Worm (Caenorhabditis elegans) whole organism, L1 larva: ENCODE measurements around the gene nduv-3.

Experiments
- C34B4.2 ChIP-seq: sonication (generic microtip); optimal IDR thresholded peaks from 2 replicates; lab custom pipeline; 2017; ENCODE audit warnings: mild to moderate bottlenecking, missing genetic modification characterization, missing compliant biosample characterization
- F16B12.6 ChIP-seq: fragments of 150-350 bp; optimal IDR thresholded peaks from 2 replicates; lab custom pipeline; 2014; ENCODE audit warnings: missing biosample characterization, missing genetic modification characterization
- Y116A8C.19 ChIP-seq: sonication (generic microtip); optimal IDR thresholded peaks from 2 replicates; lab custom pipeline; 2016; ENCODE audit warnings: missing compliant biosample characterization, missing genetic modification characterization, borderline replicate concordance
- ama-1 ChIP-seq: fragments of 150-350 bp; optimal IDR thresholded peaks from 2 replicates; lab custom pipeline; 2014
- ceh-82 ChIP-seq, 3 experiments: fragments of 150-350 bp in 1 of 3; sonication (generic microtip) in 2 of 3; optimal IDR thresholded peaks; 2 replicates each; lab custom pipeline; 2014 to 2017; ENCODE audit warnings: missing biosample characterization in 3 of 3, missing genetic modification characterization in 3 of 3
- ceh-88 ChIP-seq: fragments of 200-800 bp; sonication (Bioruptor generic); IDR thresholded peaks from 2 replicates; pipeline ENCODE4 v1.3.6; 2022; ENCODE audit warnings: missing genetic modification characterization, missing compliant biosample characterization
- ceh-90 ChIP-seq: sonication (generic microtip); optimal IDR thresholded peaks from 2 replicates; lab custom pipeline; 2016; ENCODE audit warnings: missing genetic modification characterization, missing compliant biosample characterization
- ces-1 ChIP-seq: fragments of 150-350 bp; optimal IDR thresholded peaks from 2 replicates; lab custom pipeline; 2014; ENCODE audit warnings: missing biosample characterization, missing genetic modification reagents, missing genetic modification characterization
- dsc-1 ChIP-seq: sonication (generic microtip); optimal IDR thresholded peaks from 2 replicates; lab custom pipeline; 2016; ENCODE audit warnings: mild to moderate bottlenecking, missing genetic modification characterization, missing compliant biosample characterization
- efl-3 ChIP-seq: fragments of 200-800 bp; sonication (Bioruptor generic); optimal IDR thresholded peaks from 2 replicates; lab custom pipeline; 2018; ENCODE audit warnings: mild to moderate bottlenecking, missing genetic modification characterization, missing compliant biosample characterization
- elt-2 ChIP-seq: sonication (generic microtip); optimal IDR thresholded peaks from 2 replicates; lab custom pipeline; 2016; ENCODE audit warnings: missing genetic modification characterization, mild to moderate bottlenecking, inconsistent platforms, missing compliant biosample characterization, missing genetic modification reagents
- elt-3 ChIP-seq, 6 experiments: fragments of 150-350 bp in 1 of 6; sonication (generic microtip); optimal IDR thresholded peaks; 2 replicates each; lab custom pipeline; 2017 to 2018; ENCODE audit warnings: missing biosample characterization in 6 of 6, missing genetic modification characterization in 6 of 6, inconsistent platforms in 1 of 6
- ets-5 ChIP-seq: fragments of 200-800 bp; sonication (Bioruptor generic); IDR thresholded peaks from 2 replicates; pipeline ENCODE4 v1.3.6; 2022; ENCODE audit warnings: missing genetic modification characterization, missing compliant biosample characterization
- fkh-4 ChIP-seq: sonication (generic microtip); optimal IDR thresholded peaks from 2 replicates; lab custom pipeline; 2016; ENCODE audit warnings: missing compliant biosample characterization, missing genetic modification characterization, borderline replicate concordance
- fkh-8 ChIP-seq: sonication (generic microtip); optimal IDR thresholded peaks from 2 replicates; lab custom pipeline; 2016; ENCODE audit warnings: mild to moderate bottlenecking, missing genetic modification characterization, missing compliant biosample characterization
- fos-1 ChIP-seq: fragments of 150-350 bp; optimal IDR thresholded peaks from 2 replicates; lab custom pipeline; 2014; ENCODE audit warnings: missing biosample characterization, missing genetic modification characterization
- grh-1 ChIP-seq: fragments of 200-800 bp; sonication (Bioruptor generic); IDR thresholded peaks from 2 replicates; pipeline ENCODE4 v1.3.6; 2022; ENCODE audit warnings: missing genetic modification reagents, missing genetic modification characterization, missing compliant biosample characterization
- hlh-17 ChIP-seq: fragments of 200-800 bp; sonication (Bioruptor generic); optimal IDR thresholded peaks from 2 replicates; lab custom pipeline; 2018; ENCODE audit warnings: missing genetic modification characterization, mild to moderate bottlenecking, missing compliant biosample characterization, moderate library complexity, borderline replicate concordance
- hpl-2 ChIP-seq: fragments of 150-350 bp; optimal IDR thresholded peaks from 2 replicates; lab custom pipeline; 2014; ENCODE audit warnings: missing biosample characterization, missing genetic modification reagents, missing genetic modification characterization
- isw-1 ChIP-seq: fragments of 200-800 bp; sonication (Bioruptor generic); IDR thresholded peaks from 2 replicates; pipeline ENCODE4 v1.3.6; 2022; ENCODE audit warnings: missing genetic modification characterization, missing compliant biosample characterization
- lin-14 ChIP-seq: fragments of 200-800 bp; sonication (Bioruptor generic); optimal IDR thresholded peaks from 2 replicates; lab custom pipeline; 2018; ENCODE audit warnings: mild to moderate bottlenecking, missing genetic modification characterization, moderate library complexity, missing compliant biosample characterization
- mdl-1 ChIP-seq, 2 experiments: fragments of 150-350 bp; optimal IDR thresholded peaks; 2 replicates each; lab custom pipeline; 2014 to 2017; ENCODE audit warnings: missing biosample characterization in 2 of 2, missing genetic modification characterization in 2 of 2, inconsistent platforms in 1 of 2
- mep-1 ChIP-seq: fragments of 150-350 bp; optimal IDR thresholded peaks from 2 replicates; lab custom pipeline; 2014; ENCODE audit warnings: missing biosample characterization, missing genetic modification characterization
- nhr-12 ChIP-seq: sonication (generic microtip); optimal IDR thresholded peaks from 2 replicates; lab custom pipeline; 2017; ENCODE audit warnings: missing biosample characterization, missing genetic modification characterization
- nhr-19 ChIP-seq: fragments of 200-800 bp; sonication (Bioruptor generic); conservative IDR thresholded peaks from 2 replicates; pipeline ENCODE4 v1.3.6; 2022; ENCODE audit warnings: missing genetic modification characterization, missing compliant biosample characterization
- nhr-28 ChIP-seq: fragments of 150-350 bp; optimal IDR thresholded peaks from 2 replicates; lab custom pipeline; 2014; ENCODE audit warnings: missing biosample characterization, missing genetic modification characterization
- nhr-76 ChIP-seq: sonication (generic microtip); optimal IDR thresholded peaks from 2 replicates; lab custom pipeline; 2017; ENCODE audit warnings: missing biosample characterization, missing genetic modification characterization
- nhr-77 ChIP-seq: fragments of 150-350 bp; optimal IDR thresholded peaks from 2 replicates; lab custom pipeline; 2014; ENCODE audit warnings: missing biosample characterization, missing genetic modification characterization
- nhr-85 ChIP-seq: sonication (generic microtip); peaks from one replicate; lab custom pipeline; 2016; ENCODE audit warnings: missing genetic modification characterization, inconsistent platforms, missing compliant biosample characterization
- nhr-90 ChIP-seq: sonication (generic microtip); optimal IDR thresholded peaks from 2 replicates; lab custom pipeline; 2016; ENCODE audit warnings: mild to moderate bottlenecking, missing genetic modification characterization, missing compliant biosample characterization; ENCODE audit not compliant: poor library complexity
- pag-3 ChIP-seq: sonication (generic microtip); optimal IDR thresholded peaks from 2 replicates; lab custom pipeline; 2017; ENCODE audit warnings: missing genetic modification characterization, mild to moderate bottlenecking, missing compliant biosample characterization, antibody characterized with exemption, borderline replicate concordance; ENCODE audit not compliant: insufficient read depth
- pqm-1 ChIP-seq: sonication (generic microtip); optimal IDR thresholded peaks from 3 replicates; lab custom pipeline; 2017; ENCODE audit warnings: missing biosample characterization, missing genetic modification characterization
- rnt-1 ChIP-seq: sonication (generic microtip); optimal IDR thresholded peaks from 2 replicates; lab custom pipeline; 2016; ENCODE audit warnings: mild to moderate bottlenecking, missing genetic modification characterization, moderate library complexity, missing compliant biosample characterization
- skn-1 ChIP-seq: fragments of 150-350 bp; optimal IDR thresholded peaks from 2 replicates; lab custom pipeline; 2014; ENCODE audit warnings: missing biosample characterization, missing genetic modification characterization
- sox-4 ChIP-seq: sonication (generic microtip); optimal IDR thresholded peaks from 2 replicates; lab custom pipeline; 2016; ENCODE audit warnings: missing genetic modification characterization, missing compliant biosample characterization
- sup-37 ChIP-seq: fragments of 200-800 bp; sonication (Bioruptor generic); optimal IDR thresholded peaks from 2 replicates; lab custom pipeline; 2018; ENCODE audit warnings: mild to moderate bottlenecking, missing genetic modification characterization, missing compliant biosample characterization
- swsn-7 ChIP-seq: sonication (generic microtip); optimal IDR thresholded peaks from 2 replicates; lab custom pipeline; 2016; ENCODE audit warnings: missing genetic modification characterization, missing compliant biosample characterization
- tbx-2 ChIP-seq: sonication (generic microtip); optimal IDR thresholded peaks from 2 replicates; lab custom pipeline; 2016; ENCODE audit warnings: missing genetic modification characterization, missing compliant biosample characterization
- unc-130 ChIP-seq: fragments of 150-350 bp; optimal IDR thresholded peaks from 2 replicates; lab custom pipeline; 2017; ENCODE audit warnings: missing biosample characterization, missing genetic modification characterization, inconsistent platforms
- unc-62 ChIP-seq: fragments of 150-350 bp; optimal IDR thresholded peaks from 2 replicates; lab custom pipeline; 2014; ENCODE audit warnings: missing biosample characterization, missing genetic modification reagents, missing genetic modification characterization
- unc-98 ChIP-seq: fragments of 200-800 bp; sonication (Bioruptor generic); IDR thresholded peaks from 2 replicates; pipeline ENCODE4 v1.3.6; 2022; ENCODE audit warnings: missing genetic modification characterization, missing compliant biosample characterization
- vab-15 ChIP-seq: sonication (generic microtip); optimal IDR thresholded peaks from 2 replicates; lab custom pipeline; 2017; ENCODE audit warnings: missing genotype, mild to moderate bottlenecking, missing genetic modification characterization, missing compliant biosample characterization
- zip-4 ChIP-seq: fragments of 200-800 bp; sonication (Bioruptor generic); optimal IDR thresholded peaks from 2 replicates; lab custom pipeline; 2018; ENCODE audit warnings: mild to moderate bottlenecking, missing genetic modification characterization, moderate library complexity, missing compliant biosample characterization
- ztf-11 ChIP-seq, 2 experiments: sonication (generic microtip); optimal IDR thresholded peaks; 2 replicates each; lab custom pipeline; 2016 to 2017; ENCODE audit warnings: missing genetic modification characterization in 2 of 2, missing biosample characterization in 1 of 2, missing compliant biosample characterization in 1 of 2
- ztf-4 ChIP-seq: fragments of 150-350 bp; optimal IDR thresholded peaks from 2 replicates; lab custom pipeline; 2014; ENCODE audit warnings: missing biosample characterization, missing genetic modification characterization

Gene nduv-3

ce11 chrIV:2599634-2600033 is 41.5 kb upstream of the nduv-3 start (continued):
- TF ChIP-seq ztf-4 (tag; lab: Kevin White, UChicago) (peak; percentile 75), pag-3 (tag; lab: Kevin White, UChicago) (no peak), nhr-28 (tag; lab: Kevin White, UChicago) (no peak), F16B12.6 (peak; percentile 39), ceh-82 (tag; optimal IDR thresholded peaks at IDR 0.05; lab: Kevin White, UChicago) (peak; percentile 51 to 80 (median 68)), vab-15 (no peak), C34B4.2 (tag; lab: Kevin White, UChicago) (no peak), pqm-1 (no peak), hlh-17 (no peak), fkh-4 (no peak), mdl-1 (tag; optimal IDR thresholded peaks at IDR 0.05; lab: Kevin White, UChicago) (peak in 1 of 2 experiments; percentile 93), grh-1 (peak; percentile 50), unc-62 (GFP tag; lab: Kevin White, UChicago) (no peak), ama-1 (lab: Kevin White, UChicago) (peak; percentile 83), zip-4 (GFP tag; lab: Kevin White, UChicago) (no peak), rnt-1 (tag; lab: Kevin White, UChicago) (peak; percentile 90), elt-3 (tag; optimal IDR thresholded peaks at IDR 0.05; lab: Kevin White, UChicago) (peak in 2 of 6 experiments; percentile 13 to 24), hpl-2 (GFP tag; lab: Kevin White, UChicago) (peak; percentile 36), skn-1 (tag; lab: Kevin White, UChicago) (peak; percentile 81), ces-1 (GFP tag; lab: Kevin White, UChicago) (no peak), nhr-77 (tag; lab: Kevin White, UChicago) (peak; percentile 44), dsc-1 (tag; lab: Kevin White, UChicago) (peak; percentile 62), sox-4 (tag; lab: Kevin White, UChicago) (peak; percentile 10), efl-3 (no peak), nhr-19 (GFP tag; lab: Robert Waterston, UW) (peak; percentile 90), isw-1 (GFP tag; lab: Robert Waterston, UW) (peak; percentile 68)
- TF ChIP-seq, all 84 proteins: peak for 54

ce11 chrIV:2600841-2601240 is 40.3 kb upstream of the nduv-3 start, which contains the start of gene epg-9:
TSS of gene epg-9 (plus strand) at chrIV:2601141.
- peak; percentile 31; the same call in 1 of the 2 replicates for TF ChIP-seq ceh-88 (GFP tag; lab: Robert Waterston, UW)
- TF ChIP-seq skn-1 (tag; lab: Kevin White, UChicago), result no peak
- TF ChIP-seq unc-98, result no peak
- TF ChIP-seq sup-37 (GFP tag; lab: Kevin White, UChicago), result no peak
- no peak for TF ChIP-seq nhr-85 (tag; lab: Kevin White, UChicago)
- TF ChIP-seq, all 84 proteins: peak for 1

- TF ChIP-seq dsc-1 (tag; lab: Kevin White, UChicago) (peak; percentile 96), ets-5 (no peak), nhr-12 (tag; lab: Kevin White, UChicago) (peak; percentile 34), nhr-76 (peak; percentile 39), unc-98 (peak; percentile 75), fkh-4 (peak; percentile 64), Y116A8C.19 (tag; lab: Kevin White, UChicago) (no peak), lin-14 (GFP tag; lab: Kevin White, UChicago) (peak; percentile 99), pag-3 (tag; lab: Kevin White, UChicago) (peak; percentile 66), ceh-88 (GFP tag; lab: Robert Waterston, UW) (peak; percentile 96), nhr-28 (tag; lab: Kevin White, UChicago) (peak; percentile 75), nhr-90 (peak; percentile 99), ztf-11 (tag; optimal IDR thresholded peaks at IDR 0.05; lab: Kevin White, UChicago) (peak in 1 of 2 experiments; percentile 86), elt-2 (tag; lab: Kevin White, UChicago) (peak; percentile 99), mep-1 (tag; lab: Kevin White, UChicago) (peak; percentile 99), sup-37 (GFP tag; lab: Kevin White, UChicago) (peak; percentile 87), tbx-2 (tag; lab: Kevin White, UChicago) (peak; percentile 98), efl-3 (peak; percentile 75), unc-130 (tag; lab: Kevin White, UChicago) (peak; percentile 99), F16B12.6 (peak; percentile 20), fos-1 (tag; lab: Kevin White, UChicago) (peak; percentile 93), isw-1 (GFP tag; lab: Robert Waterston, UW) (peak; percentile 84), fkh-8 (tag; lab: Kevin White, UChicago) (peak; percentile 99), ceh-90 (tag; lab: Kevin White, UChicago) (no peak), hpl-2 (GFP tag; lab: Kevin White, UChicago) (peak; percentile 95), swsn-7 (tag; lab: Kevin White, UChicago) (peak; percentile 99), grh-1 (peak; percentile 98)
Measured at ce11 chrIV:2601988-2602861, 38.9 kb upstream of the nduv-3 start.
